Worm (Caenorhabditis elegans) whole organism, late embryonic: ENCODE results near the gene srlf-5.

Experiments used
- C08G9.2 ChIP-seq: sonication (generic microtip); optimal IDR thresholded peaks from 2 replicates; lab custom pipeline; 2016; ENCODE audit warnings: mild to moderate bottlenecking, missing genetic modification characterization, moderate library complexity, missing compliant biosample characterization
- ceh-14 ChIP-seq: sonication (generic microtip); optimal IDR thresholded peaks from 2 replicates; lab custom pipeline; 2016; ENCODE audit warnings: missing genotype, missing genetic modification characterization, missing compliant biosample characterization
- ceh-22 ChIP-seq: sonication (generic microtip); optimal IDR thresholded peaks from 2 replicates; lab custom pipeline; 2017; ENCODE audit warnings: missing biosample characterization, missing genetic modification characterization
- ceh-31 ChIP-seq: sonication (generic microtip); optimal IDR thresholded peaks from 2 replicates; lab custom pipeline; 2016; ENCODE audit warnings: missing genetic modification characterization, missing compliant biosample characterization
- ceh-45 ChIP-seq: fragments of 200-800 bp; sonication (Bioruptor generic); IDR thresholded peaks from 2 replicates; pipeline ENCODE4 v1.3.6; 2022; ENCODE audit warnings: missing genetic modification reagents, missing genetic modification characterization, missing compliant biosample characterization
- ceh-6 ChIP-seq: fragments of 200-800 bp; sonication (Bioruptor generic); optimal IDR thresholded peaks from 2 replicates; lab custom pipeline; 2018; ENCODE audit warnings: mild to moderate bottlenecking, missing genetic modification characterization, missing compliant biosample characterization
- dve-1 ChIP-seq: sonication (generic microtip); optimal IDR thresholded peaks from 2 replicates; lab custom pipeline; 2017; ENCODE audit warnings: antibody characterized with exemption, mild to moderate bottlenecking, missing genetic modification characterization, missing compliant biosample characterization
- elt-2 ChIP-seq: sonication (generic microtip); optimal IDR thresholded peaks from 2 replicates; lab custom pipeline; 2016; ENCODE audit warnings: missing genetic modification reagents, missing genetic modification characterization, missing compliant biosample characterization
- eyg-1 ChIP-seq: sonication (generic microtip); optimal IDR thresholded peaks from 2 replicates; lab custom pipeline; 2016; ENCODE audit warnings: missing genotype, missing genetic modification characterization, missing compliant biosample characterization
- fax-1 ChIP-seq: sonication (generic microtip); optimal IDR thresholded peaks from 2 replicates; lab custom pipeline; 2016; ENCODE audit warnings: missing genotype, missing genetic modification characterization, missing compliant biosample characterization
- fkh-10 ChIP-seq: fragments of 150-350 bp; optimal IDR thresholded peaks from 2 replicates; lab custom pipeline; 2014; ENCODE audit warnings: missing biosample characterization, missing genetic modification reagents, missing genetic modification characterization
- gmeb-2 ChIP-seq: sonication (generic microtip); optimal IDR thresholded peaks from 2 replicates; lab custom pipeline; 2016; ENCODE audit warnings: missing genetic modification characterization, inconsistent platforms, missing compliant biosample characterization
- hlh-13 ChIP-seq: fragments of 200-800 bp; sonication (Bioruptor generic); optimal IDR thresholded peaks from 2 replicates; lab custom pipeline; 2018; ENCODE audit warnings: mild to moderate bottlenecking, missing genetic modification characterization, missing compliant biosample characterization
- hlh-6 ChIP-seq: sonication (generic microtip); optimal IDR thresholded peaks from 2 replicates; lab custom pipeline; 2016; ENCODE audit warnings: missing genotype, missing genetic modification characterization, missing compliant biosample characterization
- lim-6 ChIP-seq: sonication (generic microtip); optimal IDR thresholded peaks from 2 replicates; lab custom pipeline; 2016; ENCODE audit warnings: missing genetic modification characterization, missing compliant biosample characterization
- lin-11 ChIP-seq: fragments of 200-800 bp; sonication (Bioruptor generic); optimal IDR thresholded peaks from 2 replicates; lab custom pipeline; 2018; ENCODE audit warnings: mild to moderate bottlenecking, missing genetic modification characterization, missing compliant biosample characterization
- madf-2 ChIP-seq: sonication (generic microtip); optimal IDR thresholded peaks from 2 replicates; lab custom pipeline; 2017; ENCODE audit warnings: missing genetic modification characterization, missing compliant biosample characterization
- nfya-1 ChIP-seq: sonication (generic microtip); optimal IDR thresholded peaks from 2 replicates; lab custom pipeline; 2017; ENCODE audit warnings: missing genetic modification characterization, mild to moderate bottlenecking, missing compliant biosample characterization, antibody characterized with exemption, moderate library complexity
- pag-3 ChIP-seq: sonication (generic microtip); optimal IDR thresholded peaks from 2 replicates; lab custom pipeline; 2016; ENCODE audit warnings: missing compliant biosample characterization, missing genetic modification characterization, borderline replicate concordance
- pax-1 ChIP-seq: fragments of 150-350 bp; optimal IDR thresholded peaks from 2 replicates; lab custom pipeline; 2014; ENCODE audit warnings: missing biosample characterization, missing genetic modification characterization
- pha-2 ChIP-seq: sonication (generic microtip); optimal IDR thresholded peaks from 2 replicates; lab custom pipeline; 2017; ENCODE audit warnings: mild to moderate bottlenecking, missing genetic modification characterization, missing compliant biosample characterization
- pqm-1 ChIP-seq: sonication (generic microtip); optimal IDR thresholded peaks from 2 replicates; lab custom pipeline; 2016; ENCODE audit warnings: missing genetic modification characterization, missing compliant biosample characterization
- rnt-1 ChIP-seq: sonication (generic microtip); optimal IDR thresholded peaks from 2 replicates; lab custom pipeline; 2016; ENCODE audit warnings: missing genetic modification characterization, missing compliant biosample characterization
- sdc-2 ChIP-seq: sonication (generic microtip); optimal IDR thresholded peaks from 2 replicates; lab custom pipeline; 2016; ENCODE audit warnings: missing genotype, missing genetic modification characterization, missing compliant biosample characterization
- sox-4 ChIP-seq: sonication (generic microtip); optimal IDR thresholded peaks from 2 replicates; lab custom pipeline; 2017; ENCODE audit warnings: mild to moderate bottlenecking, missing genetic modification characterization, inconsistent platforms, missing compliant biosample characterization
- zip-5 ChIP-seq: sonication (generic microtip); optimal IDR thresholded peaks from 2 replicates; lab custom pipeline; 2016; ENCODE audit warnings: missing genetic modification characterization, missing compliant biosample characterization
- ztf-16 ChIP-seq: sonication (generic microtip); optimal IDR thresholded peaks from 2 replicates; lab custom pipeline; 2017; ENCODE audit warnings: missing genetic modification characterization, missing compliant biosample characterization

Gene srlf-5

DNA sequence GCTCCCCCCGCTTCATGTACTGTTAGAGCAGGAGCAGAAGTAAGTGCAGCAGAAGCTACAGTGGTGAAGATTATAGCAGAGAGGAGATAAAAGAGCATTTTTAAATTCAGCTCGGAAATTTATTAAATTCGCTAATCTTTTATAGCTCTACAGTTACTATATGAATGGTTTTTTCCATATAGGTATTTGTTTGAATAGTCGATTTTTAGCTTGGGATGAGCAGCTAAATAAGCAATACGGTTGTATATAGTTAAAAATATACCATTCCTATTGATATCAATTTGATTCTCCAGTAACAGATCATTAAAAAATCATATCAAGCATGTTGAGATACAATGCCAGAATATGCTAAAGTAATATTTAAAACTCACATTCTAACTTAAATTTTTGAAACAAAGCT is at the start of gene srlf-5:
Gene srlf-5, minus strand, starts transcription at position 101 of the 400 bp plus-strand sequence.
- no peak for TF ChIP-seq ceh-45 (GFP tag; lab: Robert Waterston, UW)
- TF ChIP-seq fax-1 (tag; lab: Kevin White, UChicago), result no peak

- TF ChIP-seq fkh-10 (GFP tag; lab: Kevin White, UChicago) (no peak), pqm-1 (tag; lab: Kevin White, UChicago) (no peak), zip-5 (no peak), sox-4 (tag; lab: Kevin White, UChicago) (no peak), pax-1 (tag; lab: Kevin White, UChicago) (no peak), pha-2 (tag; lab: Kevin White, UChicago) (no peak), dve-1 (tag; lab: Kevin White, UChicago) (no peak), eyg-1 (no peak), nfya-1 (tag; lab: Kevin White, UChicago) (no peak), sdc-2 (tag; lab: Kevin White, UChicago) (no peak)
- TF ChIP-seq, all 69 proteins: peak for 0
These were observed 49.4 kb upstream of the srlf-5 start, which contains the start of gene dod-17 for ce11 chrIV:12975981-12976380. Gene dod-17 (plus strand): TSS chrIV:12976303.

- TF ChIP-seq hlh-6, result no peak
- no peak for TF ChIP-seq ceh-31 (tag; lab: Kevin White, UChicago)
- no peak for TF ChIP-seq ceh-22
- TF ChIP-seq nfya-1 (tag; lab: Kevin White, UChicago), result no peak
- TF ChIP-seq ceh-14 (tag; lab: Kevin White, UChicago), result no peak
- peak; percentile 64 for TF ChIP-seq elt-2 (tag; lab: Kevin White, UChicago)
These were observed 46.8 kb upstream of the srlf-5 start, which contains the start of gene F55G11.4 for ce11 chrIV:12973336-12973735. Gene F55G11.4 (plus strand): TSS chrIV:12973624.

- TF ChIP-seq gmeb-2 (tag; lab: Kevin White, UChicago) (no peak), hlh-13 (GFP tag; lab: Kevin White, UChicago) (no peak), pag-3 (no peak), dve-1 (tag; lab: Kevin White, UChicago) (no peak), C08G9.2 (tag; lab: Kevin White, UChicago) (no peak), ceh-6 (GFP tag; lab: Kevin White, UChicago) (no peak)
These were observed 46.2 kb upstream of the srlf-5 start for ce11 chrIV:12972780-12973179.

ce11 chrIV:12971994-12972520 is 45.5 kb upstream of the srlf-5 start:
- TF ChIP-seq pha-2 (tag; lab: Kevin White, UChicago) (no peak), elt-2 (tag; lab: Kevin White, UChicago) (peak; percentile 77)

DNA sequence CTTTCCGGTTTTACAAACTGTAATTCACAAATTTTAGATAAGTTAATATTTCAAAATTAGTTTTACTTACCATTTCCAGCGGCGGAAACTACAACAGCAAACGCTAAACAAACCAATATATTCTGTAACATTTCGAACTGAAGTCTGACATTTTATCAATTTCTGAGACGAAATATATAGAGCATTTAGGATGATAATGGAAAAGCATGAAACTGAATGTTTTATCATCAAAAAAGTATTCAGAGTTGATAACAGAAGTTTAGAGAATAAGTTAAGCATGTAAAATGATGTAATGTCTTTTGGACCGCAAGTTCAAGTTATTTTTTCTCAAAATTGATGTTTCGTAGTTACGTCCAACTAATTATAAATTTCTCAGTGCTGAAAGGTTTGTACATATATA is 42.6 kb upstream of the srlf-5 start, which contains the start of gene F55G11.2:
Gene F55G11.2, minus strand, starts transcription at position 149 of the 400 bp plus-strand sequence.
- no peak for TF ChIP-seq pqm-1 (tag; lab: Kevin White, UChicago)
- TF ChIP-seq, all 69 proteins: peak for 0

DNA sequence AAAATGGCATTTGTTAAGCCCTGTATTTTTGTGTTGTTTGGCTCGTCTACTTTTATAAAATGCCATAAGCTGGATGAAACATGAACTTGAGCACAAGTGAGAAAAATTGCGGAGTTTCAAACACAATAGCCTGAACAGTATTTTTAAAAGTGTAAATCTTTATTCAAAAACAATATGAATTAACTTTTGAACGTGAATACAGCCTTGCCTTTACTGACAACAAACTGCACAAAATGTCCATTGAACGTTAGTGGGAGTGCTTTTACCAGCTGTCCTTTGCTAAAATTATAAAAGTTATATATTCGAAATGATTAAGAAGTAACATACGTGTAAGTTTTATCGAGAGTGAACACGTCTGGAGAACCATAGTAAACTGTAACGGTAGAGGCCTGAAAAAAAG is 40.8 kb upstream of the srlf-5 start:
- TF ChIP-seq madf-2 (tag; lab: Kevin White, UChicago) (no peak), ztf-16 (tag; lab: Kevin White, UChicago) (no peak), nfya-1 (tag; lab: Kevin White, UChicago) (no peak), fkh-10 (GFP tag; lab: Kevin White, UChicago) (no peak), ceh-6 (GFP tag; lab: Kevin White, UChicago) (no peak), eyg-1 (no peak), rnt-1 (tag; lab: Kevin White, UChicago) (no peak), lim-6 (no peak), lin-11 (tag; lab: Kevin White, UChicago) (no peak)
